Worm (Caenorhabditis elegans) whole organism, L2 larva: ENCODE results near the gene R09A8.1.
A peak's percentile ranks its signal among the peaks of the same experiment; 100 is the strongest.

Experiments used
- aly-2 ChIP-seq: fragments of 150-350 bp; optimal IDR thresholded peaks from 2 replicates; lab custom pipeline; 2014; ENCODE audit warnings: missing biosample characterization, missing genetic modification characterization
- ama-1 ChIP-seq: fragments of 150-350 bp; optimal IDR thresholded peaks from 2 replicates; lab custom pipeline; 2018; ENCODE audit warnings: inconsistent platforms
- lin-13 ChIP-seq: fragments of 150-350 bp; optimal IDR thresholded peaks from 2 replicates; lab custom pipeline; 2014; ENCODE audit warnings: missing biosample characterization, missing genetic modification reagents, missing genetic modification characterization
- lsy-2 ChIP-seq, 2 experiments: fragments of 150-350 bp in 1 of 2; sonication (generic microtip) in 1 of 2; optimal IDR thresholded peaks; 2 replicates each; lab custom pipeline; 2014 to 2017; ENCODE audit warnings: missing biosample characterization in 2 of 2, missing genetic modification characterization in 2 of 2
- nhr-10 ChIP-seq: sonication (generic microtip); optimal IDR thresholded peaks from 2 replicates; lab custom pipeline; 2017; ENCODE audit warnings: missing biosample characterization, missing genetic modification characterization
- nhr-12 ChIP-seq: fragments of 150-350 bp; optimal IDR thresholded peaks from 2 replicates; lab custom pipeline; 2014; ENCODE audit warnings: missing biosample characterization, missing genetic modification characterization
- unc-62 ChIP-seq: fragments of 150-350 bp; optimal IDR thresholded peaks from 2 replicates; lab custom pipeline; 2014; ENCODE audit warnings: missing biosample characterization, missing genetic modification reagents, missing genetic modification characterization

- no peak for TF ChIP-seq nhr-12 (tag; lab: Kevin White, UChicago)
- no peak for TF ChIP-seq aly-2 (tag; lab: Kevin White, UChicago)
- no peak for TF ChIP-seq lsy-2 (tag; optimal IDR thresholded peaks at IDR 0.05; lab: Kevin White, UChicago)
- TF ChIP-seq unc-62 (GFP tag; lab: Kevin White, UChicago) = no peak
- TF ChIP-seq ama-1 (lab: Kevin White, UChicago) = peak; percentile 37
- no peak for TF ChIP-seq lin-13
- TF ChIP-seq nhr-10 (tag; lab: Kevin White, UChicago) = no peak
These were observed 52.2 kb downstream of the R09A8.1 start for ce11 chrX:12665799-12666198.
